Worm (Caenorhabditis elegans) whole organism, young adult: Measurements from ENCODE around the gene gcy-1.

Source experiments
- B0019.2 ChIP-seq: fragments of 200-800 bp; sonication (Bioruptor generic); conservative IDR thresholded peaks from 2 replicates; pipeline ENCODE4 v1.3.6; 2022; ENCODE audit warnings: missing genetic modification reagents, missing genetic modification characterization, missing compliant biosample characterization
- C06A6.2 ChIP-seq: fragments of 200-800 bp; sonication (Bioruptor generic); conservative IDR thresholded peaks from 2 replicates; pipeline ENCODE4 v1.3.6; 2022; ENCODE audit warnings: missing genetic modification characterization, missing compliant biosample characterization
- F22D6.2 ChIP-seq: sonication (generic microtip); optimal IDR thresholded peaks from 2 replicates; lab custom pipeline; 2016; ENCODE audit warnings: mild to moderate bottlenecking, missing genetic modification characterization, missing compliant biosample characterization
- F23B12.7 ChIP-seq: sonication (generic microtip); optimal IDR thresholded peaks from 2 replicates; lab custom pipeline; 2017; ENCODE audit warnings: missing genetic modification characterization, mild to moderate bottlenecking, missing compliant biosample characterization, antibody characterized with exemption, moderate library complexity; ENCODE audit not compliant: insufficient read depth
- F37B4.10 ChIP-seq: fragments of 200-800 bp; sonication (Bioruptor generic); IDR thresholded peaks from 2 replicates; pipeline ENCODE4 v1.3.6; 2022; ENCODE audit warnings: missing genetic modification characterization, missing compliant biosample characterization
- F49E8.2 ChIP-seq: sonication (generic microtip); optimal IDR thresholded peaks from 3 replicates; lab custom pipeline; 2017; ENCODE audit warnings: missing genetic modification characterization, mild to moderate bottlenecking, missing compliant biosample characterization, antibody characterized with exemption, moderate library complexity; ENCODE audit not compliant: insufficient read depth
- F57C9.4 ChIP-seq: sonication (generic microtip); optimal IDR thresholded peaks from 2 replicates; lab custom pipeline; 2017; ENCODE audit warnings: mild to moderate bottlenecking, missing genetic modification characterization, missing compliant biosample characterization
- K11D2.4 ChIP-seq: fragments of 200-800 bp; sonication (Bioruptor generic); IDR thresholded peaks from 2 replicates; pipeline ENCODE4 v1.3.6; 2022; ENCODE audit warnings: missing genetic modification reagents, missing genetic modification characterization, missing compliant biosample characterization
- Y79H2A.3 ChIP-seq: fragments of 200-800 bp; sonication (Bioruptor generic); conservative IDR thresholded peaks from 2 replicates; pipeline ENCODE4 v1.3.6; 2022; ENCODE audit warnings: missing genetic modification reagents, missing genetic modification characterization, missing compliant biosample characterization
- athp-1 ChIP-seq: sonication (generic microtip); optimal IDR thresholded peaks from 2 replicates; lab custom pipeline; 2017; ENCODE audit warnings: mild to moderate bottlenecking, missing genetic modification characterization, missing compliant biosample characterization
- attf-3 ChIP-seq: fragments of 200-800 bp; sonication (Bioruptor generic); conservative IDR thresholded peaks from 2 replicates; pipeline ENCODE4 v1.3.6; 2022; ENCODE audit warnings: missing genetic modification reagents, missing genetic modification characterization, missing compliant biosample characterization
- attf-6 ChIP-seq: fragments of 200-800 bp; sonication (Bioruptor generic); IDR thresholded peaks from 2 replicates; pipeline ENCODE4 v1.3.6; 2022; ENCODE audit warnings: missing genetic modification reagents, missing genetic modification characterization, missing compliant biosample characterization
- bed-1 ChIP-seq: fragments of 200-800 bp; sonication (Bioruptor generic); IDR thresholded peaks from 2 replicates; pipeline ENCODE4 v1.3.6; 2022; ENCODE audit warnings: missing genetic modification reagents, missing genetic modification characterization, missing compliant biosample characterization
- bed-2 ChIP-seq: fragments of 200-800 bp; sonication (Bioruptor generic); IDR thresholded peaks from 2 replicates; pipeline ENCODE4 v1.3.6; 2022; ENCODE audit warnings: missing genetic modification reagents, missing genetic modification characterization, missing compliant biosample characterization
- cebp-1 ChIP-seq, 2 experiments: fragments of 200-800 bp in 1 of 2; sonication (Bioruptor generic) in 1 of 2; sonication (generic microtip) in 1 of 2; IDR thresholded peaks in 1 of 2; optimal IDR thresholded peaks in 1 of 2; 2 replicates each; pipeline versions ENCODE4 v1.3.6 to Lab custom; 2017 to 2022; ENCODE audit warnings: missing compliant biosample characterization in 2 of 2, missing genetic modification characterization in 2 of 2, mild to moderate bottlenecking in 1 of 2, missing genetic modification reagents in 1 of 2, moderate library complexity in 1 of 2
- cebp-2 ChIP-seq: fragments of 200-800 bp; sonication (Bioruptor generic); IDR thresholded peaks from 2 replicates; pipeline ENCODE4 v1.3.6; 2022; ENCODE audit warnings: missing genetic modification characterization, missing compliant biosample characterization
- ceh-27 ChIP-seq: fragments of 200-800 bp; sonication (Bioruptor generic); optimal IDR thresholded peaks from 2 replicates; lab custom pipeline; 2018; ENCODE audit warnings: mild to moderate bottlenecking, missing genetic modification characterization, moderate library complexity, missing compliant biosample characterization
- ceh-79 ChIP-seq: sonication (generic microtip); optimal IDR thresholded peaks from 2 replicates; lab custom pipeline; 2017; ENCODE audit warnings: mild to moderate bottlenecking, missing genetic modification characterization, missing compliant biosample characterization
- dox-1 ChIP-seq: fragments of 200-800 bp; sonication (Bioruptor generic); IDR thresholded peaks from 2 replicates; pipeline ENCODE4 v1.3.6; 2022; ENCODE audit warnings: missing genetic modification reagents, missing genetic modification characterization, missing compliant biosample characterization
- ekl-4 ChIP-seq: fragments of 200-800 bp; sonication (Bioruptor generic); IDR thresholded peaks from 2 replicates; pipeline ENCODE4 v1.3.6; 2022; ENCODE audit warnings: missing genetic modification reagents, missing genetic modification characterization, missing compliant biosample characterization
- fkh-3 ChIP-seq: sonication (generic microtip); optimal IDR thresholded peaks from 2 replicates; lab custom pipeline; 2016; ENCODE audit warnings: mild to moderate bottlenecking, missing genetic modification characterization, missing compliant biosample characterization
- hrde-1 ChIP-seq: sonication (generic microtip); optimal IDR thresholded peaks from 2 replicates; lab custom pipeline; 2016; ENCODE audit warnings: missing genetic modification characterization, mild to moderate bottlenecking, missing compliant biosample characterization, moderate library complexity, missing genotype, missing genetic modification reagents, borderline replicate concordance
- hsf-1 ChIP-seq: fragments of 200-800 bp; sonication (Bioruptor generic); IDR thresholded peaks from 2 replicates; pipeline ENCODE4 v1.3.6; 2022; ENCODE audit warnings: missing genetic modification reagents, missing genetic modification characterization, missing compliant biosample characterization
- lin-26 ChIP-seq: fragments of 200-800 bp; sonication (Bioruptor generic); IDR thresholded peaks from 2 replicates; pipeline ENCODE4 v1.3.6; 2022; ENCODE audit warnings: missing genetic modification reagents, missing genetic modification characterization, missing compliant biosample characterization
- lin-35 ChIP-seq, 3 experiments: fragments of 150-350 bp in 2 of 3; sonication (generic microtip) in 1 of 3; optimal IDR thresholded peaks; 2 replicates each; lab custom pipeline; 2014 to 2018; ENCODE audit warnings: missing biosample characterization in 3 of 3, missing genetic modification characterization in 3 of 3, missing genetic modification reagents in 3 of 3
- lin-40 ChIP-seq: sonication (generic microtip); optimal IDR thresholded peaks from 2 replicates; lab custom pipeline; 2016; ENCODE audit warnings: missing genetic modification characterization, mild to moderate bottlenecking, missing compliant biosample characterization, missing genotype, missing genetic modification reagents
- madf-10 ChIP-seq: sonication (generic microtip); optimal IDR thresholded peaks from 2 replicates; lab custom pipeline; 2016; ENCODE audit warnings: mild to moderate bottlenecking, missing genetic modification characterization, missing compliant biosample characterization
- mcd-1 ChIP-seq: fragments of 200-800 bp; sonication (Bioruptor generic); IDR thresholded peaks from 2 replicates; pipeline ENCODE4 v1.3.6; 2022; ENCODE audit warnings: missing genetic modification reagents, missing genetic modification characterization, missing compliant biosample characterization
- nfya-2 ChIP-seq: fragments of 200-800 bp; sonication (Bioruptor generic); IDR thresholded peaks from 2 replicates; pipeline ENCODE4 v1.3.6; 2022; ENCODE audit warnings: missing genetic modification reagents, missing genetic modification characterization, missing compliant biosample characterization
- nhr-80 ChIP-seq: sonication (generic microtip); optimal IDR thresholded peaks from 2 replicates; lab custom pipeline; 2016; ENCODE audit warnings: missing genetic modification characterization, missing compliant biosample characterization
- pha-4 ChIP-seq: fragments of 150-350 bp; sonication (generic microtip); optimal IDR thresholded peaks from 2 replicates; lab custom pipeline; 2014; ENCODE audit warnings: missing biosample characterization, missing genetic modification reagents, missing genetic modification characterization
- rec-8 ChIP-seq, 2 experiments: sonication (generic microtip); optimal IDR thresholded peaks; 2 replicates each; lab custom pipeline; 2016; ENCODE audit warnings: mild to moderate bottlenecking in 2 of 2, missing genetic modification characterization in 2 of 2, missing genetic modification reagents in 2 of 2, missing genotype in 2 of 2, missing biosample characterization in 1 of 2, missing compliant biosample characterization in 1 of 2, moderate library complexity in 1 of 2
- repo-1 ChIP-seq: sonication (generic microtip); optimal IDR thresholded peaks from 2 replicates; lab custom pipeline; 2017; ENCODE audit warnings: mild to moderate bottlenecking, missing genetic modification characterization, missing compliant biosample characterization
- somi-1 ChIP-seq: fragments of 200-800 bp; sonication (Bioruptor generic); optimal IDR thresholded peaks from 2 replicates; lab custom pipeline; 2018; ENCODE audit warnings: mild to moderate bottlenecking, missing genetic modification characterization, missing compliant biosample characterization
- tbp1 ChIP-seq: fragments of 200-800 bp; sonication (Bioruptor generic); optimal IDR thresholded peaks from 2 replicates; lab custom pipeline; 2018; ENCODE audit warnings: mild to moderate bottlenecking, missing genetic modification characterization, missing compliant biosample characterization
- tbx-9 ChIP-seq: sonication (generic microtip); optimal IDR thresholded peaks from 2 replicates; lab custom pipeline; 2016; ENCODE audit warnings: borderline replicate concordance, missing genetic modification characterization, inconsistent platforms, missing compliant biosample characterization
- xnd-1 ChIP-seq: sonication (generic microtip); optimal IDR thresholded peaks from 2 replicates; lab custom pipeline; 2016; ENCODE audit warnings: missing genotype, missing genetic modification reagents, missing genetic modification characterization, missing compliant biosample characterization
- zfh-2 ChIP-seq: fragments of 200-800 bp; sonication (Bioruptor generic); conservative IDR thresholded peaks from 2 replicates; pipeline ENCODE4 v1.3.6; 2022; ENCODE audit warnings: missing genetic modification reagents, missing genetic modification characterization, missing compliant biosample characterization
- ztf-18 ChIP-seq: sonication (generic microtip); optimal IDR thresholded peaks from 2 replicates; lab custom pipeline; 2016; ENCODE audit warnings: missing genotype, mild to moderate bottlenecking, missing genetic modification characterization, missing compliant biosample characterization
- ztf-25 ChIP-seq: fragments of 200-800 bp; sonication (Bioruptor generic); IDR thresholded peaks from 2 replicates; pipeline ENCODE4 v1.3.6; 2022; ENCODE audit warnings: missing genetic modification reagents, missing genetic modification characterization, missing compliant biosample characterization
- ztf-28 ChIP-seq: fragments of 200-800 bp; sonication (Bioruptor generic); IDR thresholded peaks from 2 replicates; pipeline ENCODE4 v1.3.6; 2022; ENCODE audit warnings: missing genetic modification reagents, missing genetic modification characterization, missing compliant biosample characterization
- ztf-3 ChIP-seq: fragments of 200-800 bp; sonication (Bioruptor generic); optimal IDR thresholded peaks from 2 replicates; lab custom pipeline; 2018; ENCODE audit warnings: mild to moderate bottlenecking, missing genetic modification characterization, missing compliant biosample characterization

The gcy-1 gene

ce11 chrII:9566045-9566444 is 49.3 kb upstream of the gcy-1 start (continued):
- 0 out of 2 replicates have a peak, but pooled peaks have one; percentile 35 for TF ChIP-seq F37B4.10 (GFP tag; lab: Robert Waterston, UW)
- no peak for TF ChIP-seq xnd-1 (tag; lab: Kevin White, UChicago)
- peak; percentile 45 for TF ChIP-seq F49E8.2 (tag; lab: Kevin White, UChicago)
- TF ChIP-seq bed-2 = no peak
- no peak for TF ChIP-seq ztf-3 (GFP tag; lab: Kevin White, UChicago)
- peak; percentile 63 for TF ChIP-seq mcd-1 (GFP tag; lab: Robert Waterston, UW)
- peak; percentile 83 for TF ChIP-seq dox-1 (GFP tag; lab: Robert Waterston, UW)
- TF ChIP-seq bed-1 (GFP tag; lab: Robert Waterston, UW) = 0 out of 2 replicates have a peak, but pooled peaks have one; percentile 57
- peak; percentile 97 for TF ChIP-seq ztf-25
- peak; percentile 97 for TF ChIP-seq lin-26
- no peak for TF ChIP-seq attf-6 (GFP tag; lab: Robert Waterston, UW)
- peak; percentile 69; the same call in 1 of the 2 replicates for TF ChIP-seq cebp-2 (GFP tag; lab: Robert Waterston, UW)
- TF ChIP-seq lin-35 (GFP tag; optimal IDR thresholded peaks at IDR 0.05; lab: Kevin White, UChicago) = peak in 1 of 3 experiments; percentile 3
- peak; percentile 84 for TF ChIP-seq F23B12.7 (tag; lab: Kevin White, UChicago)
- TF ChIP-seq athp-1 (tag; lab: Kevin White, UChicago) = peak; percentile 68
- peak; percentile 72 for TF ChIP-seq ztf-18 (tag; lab: Kevin White, UChicago)
- TF ChIP-seq rec-8 (tag; optimal IDR thresholded peaks at IDR 0.05; lab: Kevin White, UChicago) = peak; percentile 64 to 90
- TF ChIP-seq Y79H2A.3 (GFP tag; lab: Robert Waterston, UW) = 0 out of 2 replicates have a peak, but pooled peaks have one; percentile 51
- TF ChIP-seq pha-4 (tag; lab: Kevin White, UChicago) = no peak
- no peak for TF ChIP-seq B0019.2 (GFP tag; lab: Robert Waterston, UW)
- TF ChIP-seq K11D2.4 = 0 out of 2 replicates have a peak, but pooled peaks have one; percentile 55
- TF ChIP-seq tbx-9 (tag; lab: Kevin White, UChicago) = no peak
- 0 out of 2 replicates have a peak, but pooled peaks have one; percentile 17 for TF ChIP-seq C06A6.2 (GFP tag; lab: Robert Waterston, UW)
- TF ChIP-seq ztf-28 = 0 out of 2 replicates have a peak, but pooled peaks have one; percentile 58
- TF ChIP-seq hsf-1 (GFP tag; lab: Robert Waterston, UW) = no peak
- TF ChIP-seq ekl-4 (GFP tag; lab: Robert Waterston, UW) = 0 out of 2 replicates have a peak, but pooled peaks have one; percentile 62
- no peak for TF ChIP-seq cebp-1 (GFP tag; IDR thresholded peaks at IDR 0.05; lab: Robert Waterston, UW)
- peak; percentile 73 for TF ChIP-seq cebp-1 (tag; optimal IDR thresholded peaks at IDR 0.05; lab: Kevin White, UChicago)
- peak; percentile 98 for TF ChIP-seq tbp1 (GFP tag; lab: Kevin White, UChicago)
- peak; percentile 68 for TF ChIP-seq hrde-1 (tag; lab: Kevin White, UChicago)
- TF ChIP-seq fkh-3 = peak; percentile 7
- TF ChIP-seq somi-1 (GFP tag; lab: Kevin White, UChicago) = peak; percentile 65
- peak; percentile 72 for TF ChIP-seq attf-3 (GFP tag; lab: Robert Waterston, UW)
- no peak for TF ChIP-seq zfh-2 (GFP tag; lab: Robert Waterston, UW)
- no peak for TF ChIP-seq F57C9.4
- TF ChIP-seq F22D6.2 (tag; lab: Kevin White, UChicago) = no peak
- TF ChIP-seq repo-1 (tag; lab: Kevin White, UChicago) = peak; percentile 5

DNA sequence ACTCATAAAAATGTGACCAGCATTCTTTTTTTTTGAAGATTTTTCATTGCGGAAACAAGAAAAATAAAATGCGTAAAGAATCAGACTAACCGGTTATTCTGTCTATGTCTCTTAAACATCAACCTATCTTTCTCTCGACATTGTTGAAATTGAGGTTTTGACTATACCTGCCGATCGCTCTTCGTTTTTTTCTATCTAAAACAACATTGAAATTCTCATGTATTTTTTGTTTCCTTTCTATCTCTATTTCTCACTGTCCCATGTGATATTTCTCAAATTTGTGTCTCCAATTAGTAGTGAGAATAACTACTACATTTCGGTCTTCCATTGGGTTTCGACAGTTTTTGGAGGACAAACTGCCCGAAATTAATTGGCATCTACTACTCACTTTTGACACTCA is 44.2 kb upstream of the gcy-1 start:
- TF ChIP-seq lin-40 (tag; lab: Kevin White, UChicago) (peak; percentile 12), madf-10 (tag; lab: Kevin White, UChicago) (no peak), ceh-79 (tag; lab: Kevin White, UChicago) (no peak), cebp-2 (GFP tag; lab: Robert Waterston, UW) (no peak), athp-1 (tag; lab: Kevin White, UChicago) (no peak), ceh-27 (GFP tag; lab: Kevin White, UChicago) (peak; percentile 23), nhr-80 (tag; lab: Kevin White, UChicago) (no peak), nfya-2 (no peak), attf-3 (GFP tag; lab: Robert Waterston, UW) (no peak), ztf-3 (GFP tag; lab: Kevin White, UChicago) (no peak)
